Fruit fly (Drosophila melanogaster) whole organism: ENCODE results near the gene Ziz.

ENCODE experiments used
- CG8478 ChIP-seq: fragments of >200 bp; optimal IDR thresholded peaks from 2 replicates; lab custom pipeline; 2018; ENCODE audit warnings: inconsistent platforms
- Dll ChIP-seq: fragments of >200 bp; optimal IDR thresholded peaks from 2 replicates; lab custom pipeline; 2017
- EcR ChIP-seq, 2 experiments: fragments of >200 bp; optimal IDR thresholded peaks; 2 replicates each; lab custom pipeline; 2017; ENCODE audit warnings: missing biosample characterization in 2 of 2, missing genetic modification characterization in 2 of 2, missing genetic modification reagents in 2 of 2
- pan ChIP-seq: fragments of >200 bp; optimal IDR thresholded peaks from 2 replicates; lab custom pipeline; 2017
- psq ChIP-seq: fragments of >200 bp; optimal IDR thresholded peaks from 2 replicates; lab custom pipeline; 2017
- usp ChIP-seq: fragments of >200 bp; optimal IDR thresholded peaks from 2 replicates; lab custom pipeline; 2017; ENCODE audit warnings: missing biosample characterization, missing genetic modification characterization, mixed read lengths

Ziz gene

dm6 chr2L:7494341-7495293 lies 1.5 kb downstream of the Ziz start:
- TF ChIP-seq psq (lab: Kevin White, UChicago) (no peak), EcR (GFP tag; optimal IDR thresholded peaks at IDR 0.05; lab: Kevin White, UChicago) (no peak), usp (no peak), Dll (lab: Kevin White, UChicago) (no peak), pan (lab: Kevin White, UChicago) (no peak), CG8478 (lab: Kevin White, UChicago) (no peak)

dm6 chr2L:7493444-7493843 lies 2.7 kb downstream of the Ziz start:
- TF ChIP-seq pan (lab: Kevin White, UChicago) = no peak

dm6 chr2L:7492508-7492907 lies 3.6 kb downstream of the Ziz start:
- TF ChIP-seq pan (lab: Kevin White, UChicago) (no peak), CG8478 (lab: Kevin White, UChicago) (no peak), Dll (lab: Kevin White, UChicago) (no peak), EcR (GFP tag; optimal IDR thresholded peaks at IDR 0.05; lab: Kevin White, UChicago) (no peak), usp (no peak), psq (lab: Kevin White, UChicago) (no peak)

- no peak for TF ChIP-seq Dll (lab: Kevin White, UChicago)
- TF ChIP-seq pan (lab: Kevin White, UChicago) = no peak
- no peak for TF ChIP-seq CG8478 (lab: Kevin White, UChicago)
- no peak for TF ChIP-seq usp
- no peak for TF ChIP-seq psq (lab: Kevin White, UChicago)
- TF ChIP-seq EcR (GFP tag; optimal IDR thresholded peaks at IDR 0.05; lab: Kevin White, UChicago) = no peak
These were observed 4.2 kb downstream of the Ziz start for dm6 chr2L:7491902-7492301.

- no peak for TF ChIP-seq Dll (lab: Kevin White, UChicago)
- TF ChIP-seq psq (lab: Kevin White, UChicago) = no peak
- TF ChIP-seq EcR (GFP tag; optimal IDR thresholded peaks at IDR 0.05; lab: Kevin White, UChicago) = no peak
- no peak for TF ChIP-seq CG8478 (lab: Kevin White, UChicago)
- no peak for TF ChIP-seq usp
- TF ChIP-seq pan (lab: Kevin White, UChicago) = no peak
These were observed 9.9 kb downstream of the Ziz start for dm6 chr2L:7486222-7486621.

- TF ChIP-seq pan (lab: Kevin White, UChicago) (no peak), EcR (GFP tag; optimal IDR thresholded peaks at IDR 0.05; lab: Kevin White, UChicago) (no peak), CG8478 (lab: Kevin White, UChicago) (no peak), Dll (lab: Kevin White, UChicago) (no peak), psq (lab: Kevin White, UChicago) (no peak), usp (no peak)
These were observed 21.7 kb downstream of the Ziz start, which contains the start of gene CG6441 for dm6 chr2L:7474404-7474803. Gene CG6441 (plus strand): TSS chr2L:7474704.

- TF ChIP-seq Dll (lab: Kevin White, UChicago) (no peak), pan (lab: Kevin White, UChicago) (no peak)
These were observed 22.9 kb downstream of the Ziz start for dm6 chr2L:7473248-7473647.

dm6 chr2L:7466304-7466703 lies 29.8 kb downstream of the Ziz start, which contains the start of gene CG6055:
Gene CG6055 (plus strand): TSS chr2L:7466543.
- TF ChIP-seq EcR (GFP tag; optimal IDR thresholded peaks at IDR 0.05; lab: Kevin White, UChicago) = peak in 1 of 2 experiments; percentile 6
- no peak for TF ChIP-seq Dll (lab: Kevin White, UChicago)

- TF ChIP-seq EcR (GFP tag; optimal IDR thresholded peaks at IDR 0.05; lab: Kevin White, UChicago) (no peak), pan (lab: Kevin White, UChicago) (no peak), Dll (lab: Kevin White, UChicago) (no peak), usp (no peak), psq (lab: Kevin White, UChicago) (no peak), CG8478 (lab: Kevin White, UChicago) (no peak)
These were observed 34.0 kb downstream of the Ziz start, which contains the start of gene Gr28b for dm6 chr2L:7462147-7462546. Gene Gr28b (minus strand): TSS chr2L:7462247.

dm6 chr2L:7454112-7454511 lies 42.0 kb downstream of the Ziz start, which contains the start of gene Gr28a:
Gene Gr28a (minus strand): TSS chr2L:7454212.
- no peak for TF ChIP-seq usp
- TF ChIP-seq EcR (GFP tag; optimal IDR thresholded peaks at IDR 0.05; lab: Kevin White, UChicago) = no peak
- no peak for TF ChIP-seq pan (lab: Kevin White, UChicago)
- no peak for TF ChIP-seq psq (lab: Kevin White, UChicago)
- TF ChIP-seq CG8478 (lab: Kevin White, UChicago) = no peak
- TF ChIP-seq Dll (lab: Kevin White, UChicago) = no peak

- no peak for TF ChIP-seq EcR (GFP tag; optimal IDR thresholded peaks at IDR 0.05; lab: Kevin White, UChicago)
- no peak for TF ChIP-seq CG8478 (lab: Kevin White, UChicago)
- TF ChIP-seq pan (lab: Kevin White, UChicago) = no peak
- no peak for TF ChIP-seq psq (lab: Kevin White, UChicago)
- TF ChIP-seq Dll (lab: Kevin White, UChicago) = no peak
- no peak for TF ChIP-seq usp
These were observed 44.0 kb downstream of the Ziz start for dm6 chr2L:7452093-7452492.

- TF ChIP-seq Dll (lab: Kevin White, UChicago) (no peak), pan (lab: Kevin White, UChicago) (no peak), EcR (GFP tag; optimal IDR thresholded peaks at IDR 0.05; lab: Kevin White, UChicago) (no peak), CG8478 (lab: Kevin White, UChicago) (no peak), psq (lab: Kevin White, UChicago) (no peak), usp (no peak)
These were observed 45.1 kb downstream of the Ziz start, which contains the start of gene santa-maria for dm6 chr2L:7450966-7451365. Gene santa-maria (minus strand): TSS chr2L:7451244.
